Worm (Caenorhabditis elegans): ENCODE results near the gene urm-1.

urm-1 gene

DNA sequence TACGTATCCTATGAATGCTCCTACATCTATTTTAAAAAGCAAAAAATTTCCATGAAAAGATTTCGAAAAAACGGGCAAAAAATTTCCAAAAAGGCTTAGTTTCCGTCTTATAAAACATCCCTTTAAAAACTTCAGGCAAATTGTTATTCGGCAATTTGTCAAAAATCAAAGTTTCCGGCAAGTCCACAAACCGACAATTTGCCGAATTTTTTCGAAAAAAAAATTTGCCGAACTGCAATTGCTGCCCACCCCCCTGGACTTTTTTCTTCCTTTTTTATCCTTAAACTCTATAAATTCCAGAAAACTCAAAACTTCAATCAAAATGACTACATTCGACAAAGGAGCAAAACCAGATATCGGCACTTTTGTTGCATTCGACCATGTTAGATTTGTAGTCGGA is 29.9 kb downstream of the urm-1 start, which contains the start of gene hpd-1:
Gene hpd-1 (plus strand): TSS at position 301 of the 400 bp plus-strand sequence.
- TF ChIP-seq elt-3 (tag; optimal IDR thresholded peaks at IDR 0.05) (no peak), R02D3.7 (tag; optimal IDR thresholded peaks at IDR 0.05) (no peak), nhr-43 (tag; optimal IDR thresholded peaks at IDR 0.05; ENCODE audit: poor library complexity, severe bottlenecking) (no peak), fkh-10 (GFP tag; optimal IDR thresholded peaks at IDR 0.05) (no peak), ztf-4 (tag; optimal IDR thresholded peaks at IDR 0.05) (no peak), lsy-12 (tag; optimal IDR thresholded peaks at IDR 0.05) (no peak), nhr-12 (tag; optimal IDR thresholded peaks at IDR 0.05) (no peak), egl-27 (tag; optimal IDR thresholded peaks at IDR 0.05) (no peak), egl-5 (tag; optimal IDR thresholded peaks at IDR 0.05) (no peak), nhr-23 (tag; optimal IDR thresholded peaks at IDR 0.05) (no peak), lin-15B (tag; optimal IDR thresholded peaks at IDR 0.05) (no peak), ZK546.5 (tag; optimal IDR thresholded peaks at IDR 0.05) (no peak), fkh-2 (tag; optimal IDR thresholded peaks at IDR 0.05) (no peak), jun-1 (tag; optimal IDR thresholded peaks at IDR 0.05) (no peak), ama-1 (optimal IDR thresholded peaks at IDR 0.05) (no peak), unc-39 (tag; optimal IDR thresholded peaks at IDR 0.05) (no peak), skn-1 (tag; optimal IDR thresholded peaks at IDR 0.05) (no peak), mml-1 (tag; optimal IDR thresholded peaks at IDR 0.05) (no peak)

DNA sequence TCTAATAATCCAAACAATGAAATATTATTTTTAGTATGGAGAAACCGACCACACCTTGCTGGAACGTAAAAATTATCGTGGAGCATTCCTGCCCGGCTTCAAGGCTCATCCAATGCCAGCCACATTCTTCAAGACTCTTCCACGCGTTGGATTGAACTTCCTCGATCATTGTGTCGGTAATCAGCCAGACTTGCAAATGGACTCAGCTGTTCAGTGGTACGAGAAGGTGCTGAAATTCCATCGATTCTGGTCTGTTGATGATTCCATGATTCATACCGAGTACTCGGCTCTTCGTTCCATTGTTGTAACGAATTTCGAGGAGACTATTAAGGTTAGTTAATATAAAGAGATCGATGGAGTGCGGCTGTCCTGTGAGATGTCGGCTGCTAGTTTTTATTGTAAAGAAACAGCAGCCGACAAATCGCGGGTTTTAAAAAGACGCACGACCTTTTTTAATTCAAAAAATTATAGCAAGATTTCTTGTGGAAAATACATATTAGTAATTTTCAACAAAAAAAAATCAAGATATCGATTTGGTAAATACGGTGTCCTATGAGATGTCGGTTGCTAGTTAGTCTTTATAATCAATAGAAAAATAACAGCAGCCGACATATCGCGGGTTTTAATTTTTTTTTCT is 30.9 kb downstream of the urm-1 start:
- TF ChIP-seq ama-1 (optimal IDR thresholded peaks at IDR 0.05) (peak; percentile 85), aly-2 (tag; optimal IDR thresholded peaks at IDR 0.05) (no peak), snpc-4 (tag; optimal IDR thresholded peaks at IDR 0.05) (peak; percentile 50)

DNA sequence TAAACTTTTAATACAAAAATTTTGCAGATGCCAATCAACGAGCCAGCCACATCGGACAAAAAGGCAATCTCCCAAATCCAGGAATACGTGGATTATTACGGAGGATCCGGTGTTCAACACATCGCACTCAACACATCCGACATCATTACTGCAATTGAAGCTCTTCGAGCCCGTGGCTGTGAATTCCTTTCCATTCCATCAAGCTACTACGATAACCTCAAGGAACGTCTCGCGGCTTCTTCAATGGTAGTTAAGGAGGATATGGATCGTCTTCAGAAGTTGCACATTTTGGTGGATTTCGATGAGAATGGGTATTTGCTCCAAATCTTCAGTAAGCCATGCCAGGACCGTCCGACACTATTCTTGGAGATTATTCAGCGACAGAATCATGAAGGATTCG is 31.7 kb downstream of the urm-1 start:
- TF ChIP-seq hmg-11 (tag; optimal IDR thresholded peaks at IDR 0.05): no peak
- TF ChIP-seq ama-1 (optimal IDR thresholded peaks at IDR 0.05): peak; percentile 82
- TF ChIP-seq nhr-43 (tag; optimal IDR thresholded peaks at IDR 0.05; ENCODE audit: poor library complexity, severe bottlenecking): peak; percentile 72

DNA sequence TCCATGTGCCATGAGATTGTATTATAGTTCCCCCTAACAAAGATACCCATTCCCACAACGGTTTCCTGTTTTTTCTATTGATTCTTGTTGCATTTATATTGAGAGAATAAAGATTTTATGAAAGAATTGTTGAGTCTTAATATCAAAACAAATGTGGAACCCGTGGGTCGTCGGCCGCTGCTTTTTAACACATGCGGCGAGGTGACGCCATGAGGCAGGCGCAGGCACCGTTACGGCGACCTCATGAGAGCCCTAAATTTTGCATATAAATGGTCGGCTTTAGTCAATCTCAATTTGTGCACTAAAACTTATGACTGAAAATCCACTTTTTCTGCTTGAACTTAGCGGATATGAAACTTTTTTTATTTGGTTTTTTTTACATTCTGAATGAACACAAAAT is 32.3 kb downstream of the urm-1 start:
- peak; percentile 14 for TF ChIP-seq nhr-43 (tag; optimal IDR thresholded peaks at IDR 0.05; ENCODE audit: poor library complexity, severe bottlenecking)
- no peak for TF ChIP-seq fkh-2 (tag; optimal IDR thresholded peaks at IDR 0.05)
- no peak for TF ChIP-seq eor-1 (tag; optimal IDR thresholded peaks at IDR 0.05)
- peak; percentile 10 for TF ChIP-seq nhr-23 (tag; optimal IDR thresholded peaks at IDR 0.05)
- TF ChIP-seq nfya-1 (tag; optimal IDR thresholded peaks at IDR 0.05; ENCODE audit: insufficient read depth): no peak
- TF ChIP-seq unc-39 (tag; optimal IDR thresholded peaks at IDR 0.05): no peak
- no peak for TF ChIP-seq aly-2 (tag; optimal IDR thresholded peaks at IDR 0.05)
- TF ChIP-seq elt-2 (tag; optimal IDR thresholded peaks at IDR 0.05): peak; percentile 2
- TF ChIP-seq ceh-16 (tag; optimal IDR thresholded peaks at IDR 0.05): no peak
- no peak for TF ChIP-seq nhr-77 (tag; optimal IDR thresholded peaks at IDR 0.05)
- peak; percentile 87 for TF ChIP-seq ama-1 (optimal IDR thresholded peaks at IDR 0.05)
- peak; percentile 8 for TF ChIP-seq nhr-25 (tag; optimal IDR thresholded peaks at IDR 0.05)
- TF ChIP-seq skn-1 (tag; optimal IDR thresholded peaks at IDR 0.05): no peak
- TF ChIP-seq nhr-237 (tag; optimal IDR thresholded peaks at IDR 0.05): no peak

DNA sequence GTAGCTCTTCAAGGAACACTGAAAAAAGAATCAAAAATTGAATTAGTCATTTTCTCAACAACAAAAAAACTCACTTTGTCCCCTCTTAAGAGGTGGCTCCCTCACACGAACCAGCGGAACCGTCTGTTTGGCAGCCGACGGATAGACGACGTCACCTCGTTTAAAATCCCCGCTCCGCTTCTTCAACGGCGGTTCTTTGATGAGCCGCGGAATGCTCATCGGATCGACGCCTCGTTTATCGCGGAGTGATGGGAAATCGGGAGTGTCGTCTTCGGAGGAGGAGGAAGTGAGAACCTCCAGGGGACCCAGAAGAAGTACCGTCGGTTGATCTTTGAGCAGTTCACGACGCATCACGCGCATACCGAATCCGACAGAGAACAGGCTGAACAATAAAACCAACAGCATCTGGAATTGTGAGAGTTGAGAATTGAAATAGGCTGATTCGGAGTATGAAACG is 33.5 kb downstream of the urm-1 start, which contains the start of gene nlp-68:
Gene nlp-68 (minus strand): TSS at position 407 of the 457 bp plus-strand sequence.
- no peak for TF ChIP-seq ceh-82 (tag; optimal IDR thresholded peaks at IDR 0.05)
- TF ChIP-seq mml-1 (tag; optimal IDR thresholded peaks at IDR 0.05): no peak
- no peak for TF ChIP-seq ztf-11 (tag; optimal IDR thresholded peaks at IDR 0.05)
- no peak for TF ChIP-seq hmg-11 (tag; optimal IDR thresholded peaks at IDR 0.05)
- no peak for TF ChIP-seq skn-1 (tag; optimal IDR thresholded peaks at IDR 0.05)
- no peak for TF ChIP-seq ceh-9 (tag; optimal IDR thresholded peaks at IDR 0.05)
- TF ChIP-seq nhr-76 (tag; optimal IDR thresholded peaks at IDR 0.05): no peak
- no peak for TF ChIP-seq fkh-2 (tag; optimal IDR thresholded peaks at IDR 0.05)
- TF ChIP-seq lin-39 (tag; optimal IDR thresholded peaks at IDR 0.05): no peak
- TF ChIP-seq nhr-237 (tag; optimal IDR thresholded peaks at IDR 0.05): no peak
- no peak for TF ChIP-seq tbx-2 (tag; optimal IDR thresholded peaks at IDR 0.05)
- TF ChIP-seq daf-12 (tag; optimal IDR thresholded peaks at IDR 0.05): no peak
- TF ChIP-seq fos-1 (tag; optimal IDR thresholded peaks at IDR 0.05): no peak
- TF ChIP-seq nhr-23 (tag; optimal IDR thresholded peaks at IDR 0.05): no peak
- no peak for TF ChIP-seq elt-1 (tag; optimal IDR thresholded peaks at IDR 0.05)
- no peak for TF ChIP-seq snpc-4 (tag; optimal IDR thresholded peaks at IDR 0.05)
